Worm (Caenorhabditis elegans): ENCODE measurements around the gene mca-1.

ce11 chrIV:9625829-9626228 is 8.9 kb downstream of the mca-1 start:
- TF ChIP-seq nhr-77 (tag; optimal IDR thresholded peaks at IDR 0.05) (no peak), ZK546.5 (tag; optimal IDR thresholded peaks at IDR 0.05) (no peak), skn-1 (tag; optimal IDR thresholded peaks at IDR 0.05) (no peak), pqm-1 (tag; optimal IDR thresholded peaks at IDR 0.05) (no peak), lin-39 (tag; optimal IDR thresholded peaks at IDR 0.05) (no peak), ztf-4 (tag; optimal IDR thresholded peaks at IDR 0.05) (no peak), nhr-237 (tag; optimal IDR thresholded peaks at IDR 0.05) (no peak)
